Fruit fly (Drosophila melanogaster) whole organism, wandering third instar larva: ENCODE measurements around the gene Mbs.
A peak's percentile ranks its signal among the peaks of the same experiment; 100 is the strongest.

Experiments used
- Abd-B ChIP-seq: fragments of >200 bp; optimal IDR thresholded peaks from 2 replicates; lab custom pipeline; 2017; ENCODE audit warnings: missing biosample characterization, missing genetic modification characterization
- CG32264 ChIP-seq: fragments of 200-800 bp; sonication (Bioruptor generic); optimal IDR thresholded peaks from 2 replicates; lab custom pipeline; 2016; ENCODE audit warnings: missing biosample characterization, missing genetic modification characterization
- CG9705 ChIP-seq: fragments of 200-800 bp; sonication (Bioruptor generic); optimal IDR thresholded peaks from 2 replicates; lab custom pipeline; 2018; ENCODE audit warnings: missing biosample characterization, mild to moderate bottlenecking, missing genetic modification characterization
- CrebA ChIP-seq: fragments of 200-800 bp; sonication (Bioruptor generic); optimal IDR thresholded peaks from 2 replicates; lab custom pipeline; 2016; ENCODE audit warnings: missing biosample characterization, mild to moderate bottlenecking, missing genetic modification characterization, borderline replicate concordance
- Dfd ChIP-seq: fragments of >200 bp; optimal IDR thresholded peaks from 2 replicates; lab custom pipeline; 2017; ENCODE audit warnings: missing biosample characterization, missing genetic modification characterization
- GATAd ChIP-seq: sonication (Bioruptor generic); optimal IDR thresholded peaks from 2 replicates; lab custom pipeline; 2016; ENCODE audit warnings: missing biosample characterization, missing genetic modification characterization
- HLH106 ChIP-seq: fragments of 200-800 bp; optimal IDR thresholded peaks from 3 replicates; lab custom pipeline; 2019; ENCODE audit warnings: missing biosample characterization, mild to moderate bottlenecking, missing genetic modification characterization, moderate library complexity
- Hnf4 ChIP-seq: fragments of 200-800 bp; sonication (Bioruptor generic); optimal IDR thresholded peaks from 2 replicates; lab custom pipeline; 2016; ENCODE audit warnings: missing biosample characterization, mild to moderate bottlenecking, missing genetic modification characterization
- Hr83 ChIP-seq: fragments of 200-300 bp; sonication (Bioruptor generic); optimal IDR thresholded peaks from 2 replicates; lab custom pipeline; 2016; ENCODE audit warnings: missing biosample characterization, mild to moderate bottlenecking, missing genetic modification characterization, moderate library complexity; ENCODE audit not compliant: poor library complexity, severe bottlenecking
- Jra ChIP-seq: sonication (Bioruptor generic); optimal IDR thresholded peaks from 2 replicates; lab custom pipeline; 2016; ENCODE audit warnings: missing biosample characterization, missing genetic modification characterization
- Mio ChIP-seq: sonication (Bioruptor generic); optimal IDR thresholded peaks from 2 replicates; lab custom pipeline; 2016; ENCODE audit warnings: missing biosample characterization, missing genetic modification characterization
- Myc ChIP-seq: fragments of >200 bp; optimal IDR thresholded peaks from 2 replicates; lab custom pipeline; 2017
- N ChIP-seq: fragments of >200 bp; optimal IDR thresholded peaks from 2 replicates; lab custom pipeline; 2018; ENCODE audit warnings: missing biosample characterization, missing external identifiers, missing genetic modification characterization
- OdsH ChIP-seq: fragments of 200-800 bp; sonication (Bioruptor generic); optimal IDR thresholded peaks from 2 replicates; lab custom pipeline; 2016; ENCODE audit warnings: missing biosample characterization, mild to moderate bottlenecking, missing genetic modification characterization
- Sp1 ChIP-seq: fragments of 200-800 bp; sonication (Bioruptor generic); optimal IDR thresholded peaks from 3 replicates; lab custom pipeline; 2019; ENCODE audit warnings: missing biosample characterization, mild to moderate bottlenecking, missing genetic modification characterization, moderate library complexity
- Vsx2 ChIP-seq: fragments of 200-300, 225-300 bp; sonication (Bioruptor generic); optimal IDR thresholded peaks from 2 replicates; lab custom pipeline; 2018; ENCODE audit warnings: missing biosample characterization, missing genetic modification characterization; ENCODE audit not compliant: partially characterized antibody
- br ChIP-seq: fragments of 200-800 bp; sonication (Bioruptor generic); optimal IDR thresholded peaks from 2 replicates; lab custom pipeline; 2016; ENCODE audit warnings: missing biosample characterization, missing genetic modification characterization
- brk ChIP-seq: fragments of 200-800 bp; sonication (Bioruptor generic); optimal IDR thresholded peaks from 2 replicates; lab custom pipeline; 2016; ENCODE audit warnings: missing biosample characterization, mild to moderate bottlenecking, missing genetic modification characterization
- dmrt93B ChIP-seq: fragments of 200-800 bp; sonication (Bioruptor generic); optimal IDR thresholded peaks from 2 replicates; lab custom pipeline; 2018; ENCODE audit warnings: missing biosample characterization, mild to moderate bottlenecking, missing genetic modification characterization
- dsf ChIP-seq: sonication (Bioruptor generic); optimal IDR thresholded peaks from 2 replicates; lab custom pipeline; 2016; ENCODE audit warnings: missing biosample characterization, missing genetic modification characterization, borderline replicate concordance
- ey ChIP-seq: fragments of 200-800 bp; sonication (Bioruptor generic); optimal IDR thresholded peaks from 2 replicates; lab custom pipeline; 2016; ENCODE audit warnings: missing biosample characterization, missing genetic modification characterization
- foxo ChIP-seq, 2 experiments: fragments of 200-800 bp; sonication (Bioruptor generic); optimal IDR thresholded peaks; 2 replicates in 1 of 2; 3 replicates in 1 of 2; lab custom pipeline; 2016 to 2017; ENCODE audit warnings: missing biosample characterization in 2 of 2, missing genetic modification characterization in 2 of 2
- fru ChIP-seq: fragments of 200-800 bp; sonication (Bioruptor generic); optimal IDR thresholded peaks from 3 replicates; lab custom pipeline; 2016; ENCODE audit warnings: missing biosample characterization, mild to moderate bottlenecking, missing genetic modification characterization
- h ChIP-seq: fragments of 200-800 bp; sonication (Bioruptor generic); optimal IDR thresholded peaks from 3 replicates; lab custom pipeline; 2016; ENCODE audit warnings: missing biosample characterization, mild to moderate bottlenecking, missing genetic modification characterization
- jim ChIP-seq: fragments of 175-275, 200-325 bp; sonication (Bioruptor generic); optimal IDR thresholded peaks from 2 replicates; lab custom pipeline; 2016; ENCODE audit warnings: missing biosample characterization, mild to moderate bottlenecking, missing genetic modification characterization
- pan ChIP-seq: fragments of >200 bp; optimal IDR thresholded peaks from 2 replicates; lab custom pipeline; 2017
- psq ChIP-seq: fragments of 200-800 bp; sonication (Bioruptor generic); optimal IDR thresholded peaks from 3 replicates; lab custom pipeline; 2017; ENCODE audit warnings: missing biosample characterization, mild to moderate bottlenecking, missing genetic modification characterization, moderate library complexity
- rgr ChIP-seq: fragments of 200-800 bp; sonication (Bioruptor generic); optimal IDR thresholded peaks from 3 replicates; lab custom pipeline; 2016; ENCODE audit warnings: missing biosample characterization, mild to moderate bottlenecking, missing genetic modification characterization
- sv ChIP-seq: fragments of 200-800 bp; sonication (Bioruptor generic); optimal IDR thresholded peaks from 3 replicates; lab custom pipeline; 2016; ENCODE audit warnings: missing biosample characterization, missing genetic modification characterization
- tai ChIP-seq: sonication (Bioruptor generic); optimal IDR thresholded peaks from 2 replicates; lab custom pipeline; 2016; ENCODE audit warnings: missing biosample characterization, missing genetic modification characterization
- usp ChIP-seq: fragments of >200 bp; optimal IDR thresholded peaks from 2 replicates; lab custom pipeline; 2017; ENCODE audit warnings: missing biosample characterization, missing genetic modification characterization

Mbs gene

dm6 chr3L:16053026-16053556 is 1.3 kb downstream of the Mbs start:
- TF ChIP-seq Dfd (GFP tag; lab: Kevin White, UChicago) (peak; percentile 86), CG32264 (GFP tag; lab: Kevin White, UChicago) (no peak)

- TF ChIP-seq Sp1 (GFP tag; lab: Kevin White, UChicago): no peak
- TF ChIP-seq sv (GFP tag; lab: Kevin White, UChicago): peak; percentile 2
- TF ChIP-seq ey (GFP tag; lab: Kevin White, UChicago): no peak
- no peak for TF ChIP-seq Abd-B
- TF ChIP-seq HLH106 (tag; lab: Kevin White, UChicago): no peak
- peak; percentile 13 for TF ChIP-seq h
- peak in 1 of 2 experiments; percentile 24 for TF ChIP-seq foxo (GFP tag; optimal IDR thresholded peaks at IDR 0.05; lab: Kevin White, UChicago)
- no peak for TF ChIP-seq GATAd (GFP tag; lab: Kevin White, UChicago)
Observed at dm6 chr3L:16054095-16054494, 2.3 kb downstream of the Mbs start.

dm6 chr3L:16056101-16056891 is 4.5 kb downstream of the Mbs start:
- no peak for TF ChIP-seq GATAd (GFP tag; lab: Kevin White, UChicago)
- no peak for TF ChIP-seq Sp1 (GFP tag; lab: Kevin White, UChicago)
- no peak for TF ChIP-seq Mio
- no peak for TF ChIP-seq usp (GFP tag; lab: Kevin White, UChicago)
- TF ChIP-seq Vsx2 (GFP tag; lab: Kevin White, UChicago): no peak
- TF ChIP-seq, all 38 proteins: peak for 0

- TF ChIP-seq Hr83: no peak
- peak; percentile 5 for TF ChIP-seq rgr (GFP tag; lab: Kevin White, UChicago)
- peak; percentile 6 for TF ChIP-seq fru (GFP tag; lab: Kevin White, UChicago)
- TF ChIP-seq h: peak; percentile 32
- no peak for TF ChIP-seq Hnf4 (GFP tag; lab: Kevin White, UChicago)
- TF ChIP-seq foxo (GFP tag; optimal IDR thresholded peaks at IDR 0.05; lab: Kevin White, UChicago): peak in 1 of 2 experiments; percentile 53
- TF ChIP-seq psq (GFP tag; lab: Kevin White, UChicago): peak; percentile 36
- TF ChIP-seq sv (GFP tag; lab: Kevin White, UChicago): peak; percentile 22
- peak; percentile 29 for TF ChIP-seq OdsH
Observed at dm6 chr3L:16060806-16061600, 9.2 kb downstream of the Mbs start.

- TF ChIP-seq dmrt93B (GFP tag; lab: Kevin White, UChicago) (no peak), tai (GFP tag; lab: Kevin White, UChicago) (no peak), Vsx2 (GFP tag; lab: Kevin White, UChicago) (no peak), rgr (GFP tag; lab: Kevin White, UChicago) (no peak), Hnf4 (GFP tag; lab: Kevin White, UChicago) (no peak), brk (GFP tag; lab: Kevin White, UChicago) (no peak), Myc (lab: Kevin White, UChicago) (no peak), br (GFP tag; lab: Kevin White, UChicago) (no peak), pan (no peak), N (GFP tag; lab: Kevin White, UChicago) (no peak), h (no peak), psq (GFP tag; lab: Kevin White, UChicago) (no peak), CrebA (GFP tag; lab: Kevin White, UChicago) (no peak)
- TF ChIP-seq, all 38 proteins: peak for 0
Observed at dm6 chr3L:16082251-16082650, 30.5 kb downstream of the Mbs start, which contains the start of gene CG33258. TSS of gene CG33258 (plus strand) at chr3L:16082551.

- no peak for TF ChIP-seq psq (GFP tag; lab: Kevin White, UChicago)
- TF ChIP-seq HLH106 (tag; lab: Kevin White, UChicago): no peak
- TF ChIP-seq pan: no peak
- TF ChIP-seq Abd-B: no peak
- TF ChIP-seq jim (GFP tag; lab: Kevin White, UChicago): no peak
- no peak for TF ChIP-seq Jra
- no peak for TF ChIP-seq dsf (GFP tag; lab: Kevin White, UChicago)
- TF ChIP-seq CG32264 (GFP tag; lab: Kevin White, UChicago): no peak
- TF ChIP-seq OdsH: no peak
- no peak for TF ChIP-seq CG9705 (GFP tag; lab: Kevin White, UChicago)
- TF ChIP-seq rgr (GFP tag; lab: Kevin White, UChicago): no peak
Observed at dm6 chr3L:16083693-16084092, 31.9 kb downstream of the Mbs start, which contains the start of gene CG13075. TSS of gene CG13075 (plus strand) at chr3L:16083993.
